Fruit fly (Drosophila melanogaster) whole organism, prepupa: Measurements from ENCODE around the gene Mst36Fb.

ENCODE experiments used
- CG1621 ChIP-seq: fragments of 200-800 bp; sonication (Bioruptor generic); optimal IDR thresholded peaks from 3 replicates; lab custom pipeline; 2018; ENCODE audit warnings: missing biosample characterization, mild to moderate bottlenecking, missing genetic modification characterization
- CG6808 ChIP-seq: fragments of 200-800 bp; sonication (Bioruptor generic); optimal IDR thresholded peaks from 3 replicates; lab custom pipeline; 2017; ENCODE audit warnings: missing biosample characterization, missing genetic modification characterization, mild to moderate bottlenecking, moderate library complexity, missing genetic modification reagents
- CG6854 ChIP-seq: fragments of 200-800 bp; sonication (Bioruptor generic); optimal IDR thresholded peaks from 2 replicates; lab custom pipeline; 2017; ENCODE audit warnings: missing biosample characterization, mild to moderate bottlenecking, missing genetic modification characterization
- CG7368 ChIP-seq: fragments of 200-800 bp; sonication (Bioruptor generic); optimal IDR thresholded peaks from 3 replicates; lab custom pipeline; 2016; ENCODE audit warnings: missing biosample characterization, missing genetic modification characterization
- CG8119 ChIP-seq: fragments of 200-800 bp; sonication (Bioruptor generic); IDR thresholded peaks from 3 replicates; pipeline ENCODE4 v1.3.6; 2022; ENCODE audit warnings: missing biosample characterization, missing genetic modification characterization
- Eip93F ChIP-seq: fragments of 200-800 bp; sonication (Bioruptor generic); optimal IDR thresholded peaks from 2 replicates; lab custom pipeline; 2016; ENCODE audit warnings: missing biosample characterization, mild to moderate bottlenecking, missing genetic modification characterization
- Gug ChIP-seq: fragments of 200-800 bp; sonication (Bioruptor generic); IDR thresholded peaks from 2 replicates; pipeline ENCODE4 v1.3.6; 2022; ENCODE audit warnings: missing biosample characterization, missing genetic modification characterization
- Hr39 ChIP-seq: fragments of 200-800 bp; sonication (Bioruptor generic); optimal IDR thresholded peaks from 2 replicates; lab custom pipeline; 2016; ENCODE audit warnings: missing biosample characterization, missing genetic modification characterization
- Lpt ChIP-seq: fragments of 200-800 bp; sonication (Bioruptor generic); optimal IDR thresholded peaks from 3 replicates; lab custom pipeline; 2016; ENCODE audit warnings: missing biosample characterization, missing genetic modification characterization
- pdm3 ChIP-seq: fragments of 200-800 bp; sonication (Bioruptor generic); optimal IDR thresholded peaks from 3 replicates; lab custom pipeline; 2016; ENCODE audit warnings: missing biosample characterization, missing genetic modification characterization
- vri ChIP-seq: fragments of 200-800 bp; sonication (Bioruptor generic); optimal IDR thresholded peaks from 3 replicates; lab custom pipeline; 2016; ENCODE audit warnings: missing biosample characterization, mild to moderate bottlenecking, missing genetic modification characterization

dm6 chr2L:18707844-18708238 is 32.9 kb upstream of the Mst36Fb start:
- TF ChIP-seq Gug (GFP tag; lab: Robert Waterston, UW): no peak
- TF ChIP-seq Hr39 (GFP tag; lab: Kevin White, UChicago): peak; percentile 58
- no peak for TF ChIP-seq CG1621
- no peak for TF ChIP-seq vri (GFP tag; lab: Kevin White, UChicago)
- TF ChIP-seq Lpt (GFP tag; lab: Kevin White, UChicago): no peak
- TF ChIP-seq CG6854: no peak
- no peak for TF ChIP-seq CG8119
- peak; percentile 47 for TF ChIP-seq CG7368
- TF ChIP-seq CG6808: no peak
- no peak for TF ChIP-seq Eip93F
- TF ChIP-seq pdm3 (GFP tag; lab: Kevin White, UChicago): peak; percentile 56
